Fruit fly (Drosophila melanogaster) whole organism, pupa: Measurements from ENCODE around the gene SK.
A peak's percentile ranks its signal among the peaks of the same experiment; 100 is the strongest.

Experiments used
- CG10348 ChIP-seq: fragments of 200-800 bp; sonication (Bioruptor generic); IDR thresholded peaks from 2 replicates; pipeline ENCODE4 v1.3.6; 2022; ENCODE audit warnings: missing biosample characterization, missing genetic modification characterization
- CG12605 ChIP-seq: fragments of 200-800 bp; sonication (Bioruptor generic); IDR thresholded peaks from 2 replicates; pipeline ENCODE4 v1.3.6; 2022; ENCODE audit warnings: missing biosample characterization, missing genetic modification characterization
- CG13204 ChIP-seq: fragments of 200-800 bp; sonication (Bioruptor generic); optimal IDR thresholded peaks from 2 replicates; lab custom pipeline; 2018; ENCODE audit warnings: missing biosample characterization, mild to moderate bottlenecking, missing genetic modification characterization, moderate library complexity
- CG14655 ChIP-seq: fragments of 200-800 bp; sonication (Bioruptor generic); optimal IDR thresholded peaks from 3 replicates; lab custom pipeline; 2017; ENCODE audit warnings: mild to moderate bottlenecking, missing biosample characterization, missing genetic modification reagents, missing genetic modification characterization
- CG15710 ChIP-seq: fragments of 200-800 bp; sonication (Bioruptor generic); optimal IDR thresholded peaks from 2 replicates; lab custom pipeline; 2018; ENCODE audit warnings: missing biosample characterization, mild to moderate bottlenecking, missing genetic modification characterization, moderate library complexity
- CG17806 ChIP-seq: fragments of 200-800 bp; sonication (Bioruptor generic); optimal IDR thresholded peaks from 2 replicates; lab custom pipeline; 2018; ENCODE audit warnings: missing biosample characterization, mild to moderate bottlenecking, missing genetic modification characterization, moderate library complexity
- CG32121 ChIP-seq: fragments of 200-800 bp; sonication (Bioruptor generic); IDR thresholded peaks from 2 replicates; pipeline ENCODE4 v1.3.6; 2022; ENCODE audit warnings: missing biosample characterization, missing genetic modification characterization
- CG34367 ChIP-seq: fragments of 200-800 bp; sonication (Bioruptor generic); optimal IDR thresholded peaks from 2 replicates; lab custom pipeline; 2018; ENCODE audit warnings: missing biosample characterization, mild to moderate bottlenecking, missing genetic modification characterization
- CG4496 ChIP-seq: fragments of 200-800 bp; sonication (Bioruptor generic); IDR thresholded peaks from 3 replicates; pipeline ENCODE4 v1.3.6; 2022; ENCODE audit warnings: missing biosample characterization, missing genetic modification characterization
- CG8159 ChIP-seq: fragments of 200-800 bp; sonication (Bioruptor generic); optimal IDR thresholded peaks from 3 replicates; lab custom pipeline; 2018; ENCODE audit warnings: missing biosample characterization, mild to moderate bottlenecking, missing genetic modification characterization, moderate library complexity
- CG8301 ChIP-seq: fragments of 200-800 bp; sonication (Bioruptor generic); optimal IDR thresholded peaks from 2 replicates; lab custom pipeline; 2018; ENCODE audit warnings: missing biosample characterization, mild to moderate bottlenecking, missing genetic modification characterization
- CG9948 ChIP-seq: fragments of 200-800 bp; sonication (Bioruptor generic); optimal IDR thresholded peaks from 2 replicates; lab custom pipeline; 2018; ENCODE audit warnings: missing biosample characterization, mild to moderate bottlenecking, missing genetic modification characterization, moderate library complexity
- D1 ChIP-seq: fragments of 200-800 bp; sonication (Bioruptor generic); optimal IDR thresholded peaks from 2 replicates; lab custom pipeline; 2018; ENCODE audit warnings: missing biosample characterization, mild to moderate bottlenecking, missing genetic modification characterization, moderate library complexity
- EcR ChIP-seq: fragments of 200-800 bp; sonication (Bioruptor generic); optimal IDR thresholded peaks from 3 replicates; lab custom pipeline; 2019; ENCODE audit warnings: missing biosample characterization, missing genetic modification characterization, mild to moderate bottlenecking, moderate library complexity, missing genetic modification reagents
- Ets98B ChIP-seq: fragments of 200-800 bp; sonication (Bioruptor generic); IDR thresholded peaks from 2 replicates; pipeline ENCODE4 v1.3.6; 2022; ENCODE audit warnings: missing biosample characterization, missing genetic modification characterization
- Pif1A ChIP-seq: fragments of 200-800 bp; sonication (Bioruptor generic); optimal IDR thresholded peaks from 3 replicates; lab custom pipeline; 2016; ENCODE audit warnings: missing biosample characterization, missing genetic modification characterization
- Pif1B ChIP-seq: fragments of 200-800 bp; sonication (Bioruptor generic); optimal IDR thresholded peaks from 3 replicates; lab custom pipeline; 2016; ENCODE audit warnings: missing biosample characterization, missing genetic modification characterization
- Snoo ChIP-seq: fragments of 200-800 bp; sonication (Bioruptor generic); optimal IDR thresholded peaks from 3 replicates; lab custom pipeline; 2017; ENCODE audit warnings: missing biosample characterization, mild to moderate bottlenecking, missing genetic modification characterization, inconsistent platforms
- fd96Ca ChIP-seq: fragments of 200-800 bp; sonication (Bioruptor generic); IDR thresholded peaks from 3 replicates; pipeline ENCODE4 v1.3.6; 2022; ENCODE audit warnings: missing biosample characterization, missing genetic modification characterization
- gl ChIP-seq: fragments of 200-800 bp; sonication (Bioruptor generic); optimal IDR thresholded peaks from 2 replicates; lab custom pipeline; 2018; ENCODE audit warnings: missing biosample characterization, mild to moderate bottlenecking, missing genetic modification characterization
- rn ChIP-seq: fragments of 200-800 bp; sonication (Bioruptor generic); IDR thresholded peaks from 2 replicates; pipeline ENCODE4 v1.3.6; 2022; ENCODE audit warnings: missing biosample characterization, missing genetic modification characterization

SK gene

dm6 chrX:5428341-5429077 lies 88.5 kb downstream of the SK start:
- TF ChIP-seq Pif1B (peak; percentile 36), Ets98B (GFP tag; lab: Robert Waterston, UW) (peak; percentile 27; the same call in 1 of the 2 replicates), EcR (GFP tag; lab: Kevin White, UChicago) (peak; percentile 35), Pif1A (peak; percentile 21), CG4496 (GFP tag; lab: Robert Waterston, UW) (no peak), CG12605 (GFP tag; lab: Robert Waterston, UW) (0 out of 2 replicates have a peak, but pooled peaks have one; percentile 5), Snoo (tag; lab: Kevin White, UChicago) (no peak)

dm6 chrX:5429271-5429670 lies 89.2 kb downstream of the SK start, which contains the start of gene CG15784:
Gene CG15784, plus strand, starts transcription at chrX:5429571.
- TF ChIP-seq CG4496 (GFP tag; lab: Robert Waterston, UW), result no peak
- TF ChIP-seq Pif1A, result no peak
- TF ChIP-seq CG13204 (GFP tag; lab: Kevin White, UChicago), result no peak
- no peak for TF ChIP-seq CG12605 (GFP tag; lab: Robert Waterston, UW)
- TF ChIP-seq gl (tag; lab: Kevin White, UChicago), result no peak
- no peak for TF ChIP-seq CG14655 (GFP tag; lab: Kevin White, UChicago)

- TF ChIP-seq gl (tag; lab: Kevin White, UChicago) (peak; percentile 68), CG13204 (GFP tag; lab: Kevin White, UChicago) (peak; percentile 98), CG32121 (GFP tag; lab: Robert Waterston, UW) (peak; percentile 81), Snoo (tag; lab: Kevin White, UChicago) (peak; percentile 88), EcR (GFP tag; lab: Kevin White, UChicago) (peak; percentile 29), CG8301 (peak; percentile 91), fd96Ca (GFP tag; lab: Robert Waterston, UW) (peak; percentile 74; the same call in 2 of the 3 replicates), CG9948 (tag; lab: Kevin White, UChicago) (peak; percentile 86), CG17806 (tag; lab: Kevin White, UChicago) (peak; percentile 80), Pif1A (peak; percentile 86), CG34367 (tag; lab: Kevin White, UChicago) (peak; percentile 83), rn (GFP tag; lab: Robert Waterston, UW) (peak; percentile 49; the same call in 1 of the 2 replicates), CG12605 (GFP tag; lab: Robert Waterston, UW) (peak; percentile 69), CG4496 (GFP tag; lab: Robert Waterston, UW) (peak; percentile 84), CG14655 (GFP tag; lab: Kevin White, UChicago) (peak; percentile 94), Pif1B (peak; percentile 80), D1 (peak; percentile 56), Ets98B (GFP tag; lab: Robert Waterston, UW) (peak; percentile 71), CG10348 (GFP tag; lab: Robert Waterston, UW) (peak; percentile 67), CG15710 (tag; lab: Kevin White, UChicago) (peak; percentile 91), CG8159 (tag; lab: Kevin White, UChicago) (peak; percentile 89)
These were observed 89.9 kb downstream of the SK start for dm6 chrX:5429778-5430576.

- TF ChIP-seq CG9948 (tag; lab: Kevin White, UChicago), result no peak
These were observed 92.8 kb downstream of the SK start for dm6 chrX:5432635-5433482.

dm6 chrX:5446404-5446803 lies 106.4 kb downstream of the SK start, which contains the start of gene SPR:
Gene SPR, plus strand, starts transcription at chrX:5446656.
- TF ChIP-seq CG17806 (tag; lab: Kevin White, UChicago), result no peak
- TF ChIP-seq Pif1B, result no peak
- TF ChIP-seq CG4496 (GFP tag; lab: Robert Waterston, UW), result 0 out of 3 replicates have a peak, but pooled peaks have one; percentile 3
- TF ChIP-seq CG14655 (GFP tag; lab: Kevin White, UChicago), result no peak
- no peak for TF ChIP-seq CG32121 (GFP tag; lab: Robert Waterston, UW)
